Fruit fly (Drosophila melanogaster): ENCODE measurements around the gene CG11529.

CG11529 gene

dm6 chr3L:12222945-12223634 lies 25.5 kb downstream of the CG11529 start (continued):
- TF ChIP-seq sob (GFP tag; IDR thresholded peaks at IDR 0.05) (peak; percentile 45), dmrt99B (tag; optimal IDR thresholded peaks at IDR 0.05) (peak; percentile 45), eve (GFP tag; optimal IDR thresholded peaks at IDR 0.05) (peak in 1 of 2 experiments; percentile 54), nerfin-1 (tag; optimal IDR thresholded peaks at IDR 0.05) (no peak), CG8290 (GFP tag; optimal IDR thresholded peaks at IDR 0.05) (no peak), CG8290 (tag; optimal IDR thresholded peaks at IDR 0.05) (no peak), Sox102F (GFP tag; optimal IDR thresholded peaks at IDR 0.05) (peak; percentile 55), onecut (GFP tag; IDR thresholded peaks at IDR 0.05) (no peak), chm (GFP tag; IDR thresholded peaks at IDR 0.05) (peak; percentile 39; the same call in 1 of the 2 replicates), CG11456 (GFP tag; IDR thresholded peaks at IDR 0.05) (no peak), pan (optimal IDR thresholded peaks at IDR 0.05) (no peak), pan (GFP tag; optimal IDR thresholded peaks at IDR 0.05 in 1 of 2, IDR thresholded peaks at IDR 0.05 in 1 of 2) (peak in 1 of 2 experiments; percentile 66), CG2120 (GFP tag; optimal IDR thresholded peaks at IDR 0.05) (peak; percentile 7), CG1233 (GFP tag; optimal IDR thresholded peaks at IDR 0.05) (peak; percentile 31), CG18599 (GFP tag; optimal IDR thresholded peaks at IDR 0.05) (peak; percentile 4), nerfin-2 (GFP tag; IDR thresholded peaks at IDR 0.05; ENCODE audit: partially characterized antibody) (no peak), CG11560 (tag; IDR thresholded peaks at IDR 0.05) (no peak), cato (GFP tag; optimal IDR thresholded peaks at IDR 0.05; ENCODE audit: borderline replicate concordance) (no peak), CG31388 (GFP tag; optimal IDR thresholded peaks at IDR 0.05) (no peak), CG32767 (GFP tag; IDR thresholded peaks at IDR 0.05) (0 out of 2 replicates have a peak, but pooled peaks have one; percentile 21), Doc2 (GFP tag; IDR thresholded peaks at IDR 0.05) (no peak), NC2α (GFP tag; optimal IDR thresholded peaks at IDR 0.05) (no peak), CG7839 (tag; optimal IDR thresholded peaks at IDR 0.05) (peak; percentile 64), Asciz (GFP tag; optimal IDR thresholded peaks at IDR 0.05) (no peak), Doc3 (GFP tag; IDR thresholded peaks at IDR 0.05; ENCODE audit: partially characterized antibody) (no peak), tin (GFP tag; optimal IDR thresholded peaks at IDR 0.05) (no peak), CG10274 (GFP tag; optimal IDR thresholded peaks at IDR 0.05) (no peak), Mrtf (GFP tag; IDR thresholded peaks at IDR 0.05) (0 out of 3 replicates have a peak, but pooled peaks have one; percentile 14), CG10543 (GFP tag; optimal IDR thresholded peaks at IDR 0.05) (no peak), CG1792 (GFP tag; optimal IDR thresholded peaks at IDR 0.05) (no peak), maf-S (GFP tag; optimal IDR thresholded peaks at IDR 0.05) (no peak), gsb (GFP tag; IDR thresholded peaks at IDR 0.05) (peak; percentile 35; the same call in 1 of the 2 replicates), gsb-n (tag; optimal IDR thresholded peaks at IDR 0.05) (no peak), CG6791 (GFP tag; IDR thresholded peaks at IDR 0.05; ENCODE audit: partially characterized antibody) (no peak), YL-1 (GFP tag; optimal IDR thresholded peaks at IDR 0.05) (no peak), dysf (GFP tag; IDR thresholded peaks at IDR 0.05) (no peak), CG16815 (GFP tag; optimal IDR thresholded peaks at IDR 0.05) (no peak), CG11504 (tag; optimal IDR thresholded peaks at IDR 0.05) (peak; percentile 62), ap (GFP tag; IDR thresholded peaks at IDR 0.05) (no peak), E2f1 (GFP tag; IDR thresholded peaks at IDR 0.05) (peak; percentile 39; the same call in 1 of the 2 replicates), CG12659 (GFP tag; optimal IDR thresholded peaks at IDR 0.05) (peak; percentile 7), Awh (GFP tag; IDR thresholded peaks at IDR 0.05) (0 out of 2 replicates have a peak, but pooled peaks have one; percentile 18), CG17385 (GFP tag; optimal IDR thresholded peaks at IDR 0.05) (peak; percentile 43), Rfx (GFP tag; IDR thresholded peaks at IDR 0.05) (peak; percentile 65), NFAT (GFP tag; IDR thresholded peaks at IDR 0.05) (no peak), fu2 (GFP tag; optimal IDR thresholded peaks at IDR 0.05) (no peak), HLHmδ (GFP tag; optimal IDR thresholded peaks at IDR 0.05) (no peak), CG9437 (GFP tag; optimal IDR thresholded peaks at IDR 0.05) (peak; percentile 2), tap (tag; optimal IDR thresholded peaks at IDR 0.05) (peak; percentile 30), ac (GFP tag; optimal IDR thresholded peaks at IDR 0.05) (no peak)

Measured in whole organism, embryonic.